Fruit fly (Drosophila melanogaster) whole organism, embryonic: ENCODE data around the gene PIP82.
A peak's percentile ranks its signal among the peaks of the same experiment; 100 is the strongest.

Experiments
- Adf1 ChIP-seq: fragments of 200-800 bp; sonication (Bioruptor generic); IDR thresholded peaks from 2 replicates; pipeline ENCODE4 v1.3.6; 2022; ENCODE audit warnings: missing biosample characterization, missing genetic modification characterization
- CG10147 ChIP-seq: fragments of 200-800 bp; sonication (Bioruptor generic); optimal IDR thresholded peaks from 2 replicates; lab custom pipeline; 2019; ENCODE audit warnings: missing biosample characterization, mild to moderate bottlenecking, missing genetic modification characterization, moderate library complexity
- CG10654 ChIP-seq: fragments of 200-800 bp; sonication (Bioruptor generic); optimal IDR thresholded peaks from 2 replicates; lab custom pipeline; 2016; ENCODE audit warnings: missing biosample characterization, missing genetic modification characterization
- CG11085 ChIP-seq: fragments of 200-800 bp; sonication (Bioruptor generic); IDR thresholded peaks from 2 replicates; pipeline ENCODE4 v1.3.6; 2022; ENCODE audit warnings: missing biosample characterization, missing genetic modification characterization
- CG12769 ChIP-seq: fragments of 200-800 bp; sonication (Bioruptor generic); optimal IDR thresholded peaks from 2 replicates; lab custom pipeline; 2019; ENCODE audit warnings: missing biosample characterization, mild to moderate bottlenecking, missing genetic modification characterization, moderate library complexity
- CG12942 ChIP-seq: fragments of 200-800 bp; sonication (Bioruptor generic); optimal IDR thresholded peaks from 3 replicates; lab custom pipeline; 2016; ENCODE audit warnings: missing biosample characterization, missing genetic modification characterization
- CG14050 ChIP-seq: fragments of 200-800 bp; sonication (Bioruptor generic); IDR thresholded peaks from 3 replicates; pipeline ENCODE4 v1.3.6; 2022; ENCODE audit warnings: missing biosample characterization, missing genetic modification characterization
- CG15269 ChIP-seq: fragments of 200-800 bp; sonication (Bioruptor generic); optimal IDR thresholded peaks from 2 replicates; lab custom pipeline; 2018; ENCODE audit warnings: missing biosample characterization, mild to moderate bottlenecking, missing genetic modification characterization, moderate library complexity
- CG1602 ChIP-seq: fragments of 200-800 bp; sonication (Bioruptor generic); optimal IDR thresholded peaks from 3 replicates; lab custom pipeline; 2016; ENCODE audit warnings: missing biosample characterization, missing genetic modification characterization
- CG1603 ChIP-seq: fragments of 200-800 bp; sonication (Bioruptor generic); optimal IDR thresholded peaks from 2 replicates; lab custom pipeline; 2019; ENCODE audit warnings: missing biosample characterization, mild to moderate bottlenecking, missing genetic modification characterization, moderate library complexity
- CG17361 ChIP-seq: fragments of 200-800 bp; sonication (Bioruptor generic); IDR thresholded peaks from 3 replicates; pipeline ENCODE4 v1.3.6; 2022; ENCODE audit warnings: missing biosample characterization, missing genetic modification characterization
- CG2116 ChIP-seq: fragments of 200-800 bp; sonication (Bioruptor generic); optimal IDR thresholded peaks from 3 replicates; lab custom pipeline; 2018; ENCODE audit warnings: missing biosample characterization, mild to moderate bottlenecking, missing genetic modification characterization
- CG2129 ChIP-seq: fragments of 200-800 bp; sonication (Bioruptor generic); IDR thresholded peaks from 2 replicates; pipeline ENCODE4 v1.3.6; 2022; ENCODE audit warnings: missing biosample characterization, missing genetic modification characterization; ENCODE audit not compliant: partially characterized antibody
- CG31224 ChIP-seq: fragments of 200-800 bp; sonication (Bioruptor generic); IDR thresholded peaks from 2 replicates; pipeline ENCODE4 v1.3.6; 2022; ENCODE audit warnings: missing biosample characterization, missing genetic modification characterization
- CG4282 ChIP-seq: fragments of 200-800 bp; sonication (Bioruptor generic); optimal IDR thresholded peaks from 2 replicates; lab custom pipeline; 2016; ENCODE audit warnings: missing biosample characterization, missing genetic modification characterization
- CG4328 ChIP-seq: fragments of 200-800 bp; sonication (Bioruptor generic); optimal IDR thresholded peaks from 3 replicates; lab custom pipeline; 2017; ENCODE audit warnings: missing biosample characterization, missing genetic modification reagents, missing genetic modification characterization
- CG4424 ChIP-seq: fragments of 200-800 bp; sonication (Bioruptor generic); optimal IDR thresholded peaks from 3 replicates; lab custom pipeline; 2016; ENCODE audit warnings: missing biosample characterization, missing genetic modification characterization
- CG6683 ChIP-seq: fragments of 200-800 bp; sonication (Bioruptor generic); optimal IDR thresholded peaks from 2 replicates; lab custom pipeline; 2017; ENCODE audit warnings: missing biosample characterization, mild to moderate bottlenecking, missing genetic modification characterization, missing genetic modification reagents
- CG6765 ChIP-seq: fragments of 200-800 bp; sonication (Bioruptor generic); optimal IDR thresholded peaks from 3 replicates; lab custom pipeline; 2017; ENCODE audit warnings: missing biosample characterization, mild to moderate bottlenecking, missing genetic modification characterization
- CG7987 ChIP-seq: fragments of 200-800 bp; sonication (Bioruptor generic); optimal IDR thresholded peaks from 2 replicates; lab custom pipeline; 2018; ENCODE audit warnings: missing biosample characterization, mild to moderate bottlenecking, missing genetic modification characterization, moderate library complexity
- CG8281 ChIP-seq: fragments of 200-800 bp; sonication (Bioruptor generic); optimal IDR thresholded peaks from 2 replicates; lab custom pipeline; 2018; ENCODE audit warnings: missing biosample characterization, mild to moderate bottlenecking, missing genetic modification characterization, moderate library complexity
- CG8765 ChIP-seq: fragments of 200-800 bp; sonication (Bioruptor generic); IDR thresholded peaks from 2 replicates; pipeline ENCODE4 v1.3.6; 2022; ENCODE audit warnings: missing biosample characterization, missing genetic modification characterization
- CG9817 ChIP-seq: fragments of 200-800 bp; sonication (Bioruptor generic); optimal IDR thresholded peaks from 2 replicates; lab custom pipeline; 2018; ENCODE audit warnings: missing biosample characterization, mild to moderate bottlenecking, missing genetic modification characterization, moderate library complexity
- CG9876 ChIP-seq: fragments of 200-800 bp; sonication (Bioruptor generic); optimal IDR thresholded peaks from 2 replicates; lab custom pipeline; 2016; ENCODE audit warnings: missing biosample characterization, missing genetic modification characterization
- Camta ChIP-seq: fragments of 200-800 bp; sonication (Bioruptor generic); optimal IDR thresholded peaks from 2 replicates; lab custom pipeline; 2016; ENCODE audit warnings: missing biosample characterization, missing genetic modification characterization
- Dip3 ChIP-seq: fragments of 200-800 bp; sonication (Bioruptor generic); optimal IDR thresholded peaks from 3 replicates; lab custom pipeline; 2016; ENCODE audit warnings: missing biosample characterization, missing genetic modification characterization
- Doc2 ChIP-seq: fragments of 200-800 bp; sonication (Bioruptor generic); IDR thresholded peaks from 2 replicates; pipeline ENCODE4 v1.3.6; 2022; ENCODE audit warnings: missing biosample characterization, missing genetic modification characterization
- Hmx ChIP-seq: fragments of 200-800 bp; sonication (Bioruptor generic); optimal IDR thresholded peaks from 2 replicates; lab custom pipeline; 2016; ENCODE audit warnings: missing biosample characterization, missing genetic modification characterization
- NC2α ChIP-seq: fragments of 200-800 bp; sonication (Bioruptor generic); optimal IDR thresholded peaks from 2 replicates; lab custom pipeline; 2016; ENCODE audit warnings: missing biosample characterization, missing genetic modification characterization
- NfI ChIP-seq: fragments of 200-800 bp; sonication (Bioruptor generic); optimal IDR thresholded peaks from 3 replicates; lab custom pipeline; 2018; ENCODE audit warnings: missing biosample characterization, mild to moderate bottlenecking, missing genetic modification characterization, moderate library complexity
- Oli ChIP-seq: fragments of 200-800 bp; sonication (Bioruptor generic); optimal IDR thresholded peaks from 2 replicates; lab custom pipeline; 2018; ENCODE audit warnings: missing biosample characterization, mild to moderate bottlenecking, missing genetic modification characterization, moderate library complexity
- PHDP ChIP-seq: fragments of 200-800 bp; sonication (Bioruptor generic); optimal IDR thresholded peaks from 3 replicates; lab custom pipeline; 2018; ENCODE audit warnings: missing biosample characterization, mild to moderate bottlenecking, missing genetic modification characterization, moderate library complexity
- ash1 ChIP-seq: fragments of 200-800 bp; sonication (Bioruptor generic); optimal IDR thresholded peaks from 2 replicates; lab custom pipeline; 2018; ENCODE audit warnings: missing biosample characterization, mild to moderate bottlenecking, missing genetic modification characterization
- cad ChIP-seq: fragments of >200 bp; optimal IDR thresholded peaks from 2 replicates; lab custom pipeline; 2017; ENCODE audit warnings: missing biosample characterization, missing genetic modification characterization
- dpn ChIP-seq, 2 experiments: fragments of 200-800 bp; sonication (Bioruptor generic); optimal IDR thresholded peaks; 3 replicates each; lab custom pipeline; 2016; ENCODE audit warnings: missing biosample characterization in 2 of 2, missing genetic modification characterization in 2 of 2
- fd96Cb ChIP-seq: fragments of 200-800 bp; sonication (Bioruptor generic); optimal IDR thresholded peaks from 2 replicates; lab custom pipeline; 2018; ENCODE audit warnings: missing biosample characterization, mild to moderate bottlenecking, missing genetic modification characterization, moderate library complexity
- gem ChIP-seq: fragments of 200-800 bp; sonication (Bioruptor generic); optimal IDR thresholded peaks from 2 replicates; lab custom pipeline; 2019; ENCODE audit warnings: missing biosample characterization, mild to moderate bottlenecking, missing genetic modification characterization, moderate library complexity
- grn ChIP-seq: fragments of 200-800 bp; sonication (Bioruptor generic); optimal IDR thresholded peaks from 3 replicates; lab custom pipeline; 2017; ENCODE audit warnings: missing biosample characterization, missing genetic modification characterization
- ken ChIP-seq: fragments of 200-800 bp; sonication (Bioruptor generic); IDR thresholded peaks from 3 replicates; pipeline ENCODE4 v1.3.6; 2022; ENCODE audit warnings: missing biosample characterization, missing genetic modification characterization
- klu ChIP-seq: fragments of 200-800 bp; sonication (Bioruptor generic); IDR thresholded peaks from 2 replicates; pipeline ENCODE4 v1.3.6; 2022; ENCODE audit warnings: missing biosample characterization, missing genetic modification characterization
- mam ChIP-seq: fragments of 200-800 bp; sonication (Bioruptor generic); optimal IDR thresholded peaks from 3 replicates; lab custom pipeline; 2016; ENCODE audit warnings: missing biosample characterization, missing genetic modification characterization
- oc ChIP-seq: fragments of 200-800 bp; sonication (Bioruptor generic); optimal IDR thresholded peaks from 2 replicates; lab custom pipeline; 2018; ENCODE audit warnings: missing biosample characterization, mild to moderate bottlenecking, missing genetic modification characterization, moderate library complexity
- pb ChIP-seq: fragments of 200-800 bp; sonication (Bioruptor generic); optimal IDR thresholded peaks from 3 replicates; lab custom pipeline; 2016; ENCODE audit warnings: missing biosample characterization, missing genetic modification characterization
- repo ChIP-seq: fragments of 200-800 bp; sonication (Bioruptor generic); optimal IDR thresholded peaks from 2 replicates; lab custom pipeline; 2016; ENCODE audit warnings: missing biosample characterization, missing genetic modification characterization
- slbo ChIP-seq: fragments of 200-800 bp; sonication (Bioruptor generic); IDR thresholded peaks from 2 replicates; pipeline ENCODE4 v1.3.6; 2022; ENCODE audit warnings: missing biosample characterization, missing genetic modification characterization
- slp2 ChIP-seq: fragments of 200-800 bp; sonication (Bioruptor generic); optimal IDR thresholded peaks from 2 replicates; lab custom pipeline; 2016; ENCODE audit warnings: missing biosample characterization, missing genetic modification characterization
- tgo ChIP-seq: fragments of 200-800 bp; sonication (Bioruptor generic); IDR thresholded peaks from 3 replicates; pipeline ENCODE4 v1.3.6; 2022; ENCODE audit warnings: missing biosample characterization, missing genetic modification characterization
- trh ChIP-seq: fragments of 200-800 bp; sonication (Bioruptor generic); optimal IDR thresholded peaks from 2 replicates; lab custom pipeline; 2016; ENCODE audit warnings: missing biosample characterization, missing genetic modification characterization
- tup ChIP-seq: fragments of 200-800 bp; sonication (Bioruptor generic); optimal IDR thresholded peaks from 2 replicates; lab custom pipeline; 2016; ENCODE audit warnings: missing biosample characterization, mild to moderate bottlenecking, missing genetic modification characterization, moderate library complexity
- tx ChIP-seq: fragments of 200-800 bp; sonication (Bioruptor generic); optimal IDR thresholded peaks from 2 replicates; lab custom pipeline; 2016; ENCODE audit warnings: missing biosample characterization, missing genetic modification characterization
- vvl ChIP-seq: fragments of 200-800 bp; sonication (Bioruptor generic); IDR thresholded peaks from 2 replicates; pipeline ENCODE4 v1.3.6; 2022; ENCODE audit warnings: missing biosample characterization, missing genetic modification characterization

PIP82 gene

dm6 chrX:8558762-8559172, 29.3 kb upstream of the PIP82 start, which contains the start of gene IntS4 (continued):
- no peak for TF ChIP-seq CG9817 (tag; lab: Kevin White, UChicago)
- no peak for TF ChIP-seq CG1603 (tag; lab: Kevin White, UChicago)
- peak; percentile 56 for TF ChIP-seq CG10654 (GFP tag; lab: Kevin White, UChicago)
- peak; percentile 34; the same call in 1 of the 2 replicates for TF ChIP-seq CG31224 (GFP tag; lab: Robert Waterston, UW)
- TF ChIP-seq oc (tag; lab: Kevin White, UChicago), result no peak
- no peak for TF ChIP-seq trh (GFP tag; lab: Kevin White, UChicago)
- no peak for TF ChIP-seq CG6765 (GFP tag; lab: Kevin White, UChicago)
- no peak for TF ChIP-seq NfI (GFP tag; lab: Kevin White, UChicago)
- peak; percentile 34 for TF ChIP-seq fd96Cb (tag; lab: Kevin White, UChicago)
- peak; percentile 42 for TF ChIP-seq Dip3 (GFP tag; lab: Kevin White, UChicago)
- TF ChIP-seq Adf1 (GFP tag; lab: Robert Waterston, UW), result peak; percentile 22; the same call in 1 of the 2 replicates
- peak; percentile 59; the same call in 1 of the 3 replicates for TF ChIP-seq ken (GFP tag; lab: Robert Waterston, UW)
- no peak; the same call in 1 of the 2 replicates for TF ChIP-seq klu (GFP tag; lab: Robert Waterston, UW)
- TF ChIP-seq tx (GFP tag; lab: Kevin White, UChicago), result no peak
- TF ChIP-seq CG12769, result no peak
- TF ChIP-seq grn (GFP tag; lab: Kevin White, UChicago), result no peak
- peak; percentile 77 for TF ChIP-seq gem (tag; lab: Kevin White, UChicago)
- TF ChIP-seq slp2 (GFP tag; lab: Kevin White, UChicago), result peak; percentile 1
- peak; percentile 53 for TF ChIP-seq tgo
- no peak for TF ChIP-seq repo (GFP tag; lab: Kevin White, UChicago)
- no peak for TF ChIP-seq CG7987 (GFP tag; lab: Kevin White, UChicago)
- TF ChIP-seq Doc2 (GFP tag; lab: Robert Waterston, UW), result no peak
- no peak for TF ChIP-seq CG4282
- peak; percentile 71 for TF ChIP-seq CG2116 (GFP tag; lab: Kevin White, UChicago)
- TF ChIP-seq Hmx (GFP tag; lab: Kevin White, UChicago), result no peak
- TF ChIP-seq CG9876 (GFP tag; lab: Kevin White, UChicago), result no peak
- TF ChIP-seq CG17361 (GFP tag; lab: Robert Waterston, UW), result peak; percentile 64; the same call in 2 of the 3 replicates
- TF ChIP-seq CG4328 (GFP tag; lab: Kevin White, UChicago), result peak; percentile 52
- TF ChIP-seq cad (GFP tag; lab: Kevin White, UChicago), result no peak
- TF ChIP-seq tup (GFP tag; lab: Kevin White, UChicago), result peak; percentile 25
- peak; percentile 46 for TF ChIP-seq CG1602 (GFP tag; lab: Kevin White, UChicago)
- TF ChIP-seq CG11085 (GFP tag; lab: Robert Waterston, UW), result peak; percentile 68; the same call in 1 of the 2 replicates
- peak; percentile 67 for TF ChIP-seq CG4424 (GFP tag; lab: Kevin White, UChicago)
- TF ChIP-seq CG15269, result no peak
- no peak for TF ChIP-seq CG8765 (GFP tag; lab: Robert Waterston, UW)
- no peak for TF ChIP-seq pb (GFP tag; lab: Kevin White, UChicago)
- no peak for TF ChIP-seq CG14050 (GFP tag; lab: Robert Waterston, UW)
- TF ChIP-seq vvl (GFP tag; lab: Robert Waterston, UW), result 0 out of 2 replicates have a peak, but pooled peaks have one; percentile 50
- TF ChIP-seq CG10147 (GFP tag; lab: Kevin White, UChicago), result peak; percentile 64
- TF ChIP-seq CG6683 (GFP tag; lab: Kevin White, UChicago), result peak; percentile 39
- TF ChIP-seq mam (GFP tag; lab: Kevin White, UChicago), result peak; percentile 61
- peak; percentile 83; the same call in 1 of the 2 replicates for TF ChIP-seq slbo (GFP tag; lab: Robert Waterston, UW)
- TF ChIP-seq ash1 (GFP tag; lab: Kevin White, UChicago), result no peak
- TF ChIP-seq dpn (GFP tag; optimal IDR thresholded peaks at IDR 0.05; lab: Kevin White, UChicago), result peak; percentile 39 to 82
- no peak for TF ChIP-seq NC2α (GFP tag; lab: Kevin White, UChicago)
- TF ChIP-seq CG12942 (GFP tag; lab: Kevin White, UChicago), result peak; percentile 73
- TF ChIP-seq Oli (tag; lab: Kevin White, UChicago), result peak; percentile 44
- TF ChIP-seq CG2129 (GFP tag; lab: Robert Waterston, UW), result peak; percentile 89
- TF ChIP-seq CG8281, result no peak
- TF ChIP-seq PHDP (tag; lab: Kevin White, UChicago), result peak; percentile 44
- TF ChIP-seq Camta (GFP tag; lab: Kevin White, UChicago), result peak; percentile 22
